Worm (Caenorhabditis elegans) whole organism, late embryonic: ENCODE measurements around the gene Y39G8B.13.

Experiments used
- C08G9.2 ChIP-seq: sonication (generic microtip); optimal IDR thresholded peaks from 2 replicates; lab custom pipeline; 2016; ENCODE audit warnings: mild to moderate bottlenecking, missing genetic modification characterization, moderate library complexity, missing compliant biosample characterization
- C38D4.7 ChIP-seq: fragments of 200-800 bp; sonication (Bioruptor generic); optimal IDR thresholded peaks from 2 replicates; lab custom pipeline; 2018; ENCODE audit warnings: mild to moderate bottlenecking, missing genetic modification characterization, moderate library complexity, missing compliant biosample characterization
- K09A11.1 ChIP-seq: sonication (generic microtip); optimal IDR thresholded peaks from 2 replicates; lab custom pipeline; 2017; ENCODE audit warnings: antibody characterized with exemption, mild to moderate bottlenecking, missing genetic modification characterization, missing compliant biosample characterization; ENCODE audit not compliant: insufficient read depth
- T23F11.4 ChIP-seq: fragments of 200-800 bp; sonication (Bioruptor generic); optimal IDR thresholded peaks from 2 replicates; lab custom pipeline; 2018; ENCODE audit warnings: mild to moderate bottlenecking, missing genetic modification characterization, missing compliant biosample characterization
- ahr-1 ChIP-seq: sonication (generic microtip); optimal IDR thresholded peaks from 2 replicates; lab custom pipeline; 2016; ENCODE audit warnings: missing genetic modification characterization, missing compliant biosample characterization
- ama-1 ChIP-seq: fragments of 150-350 bp; optimal IDR thresholded peaks from 2 replicates; lab custom pipeline; 2014
- ceh-14 ChIP-seq: sonication (generic microtip); optimal IDR thresholded peaks from 2 replicates; lab custom pipeline; 2016; ENCODE audit warnings: missing genotype, missing genetic modification characterization, missing compliant biosample characterization
- ceh-18 ChIP-seq: sonication (generic microtip); optimal IDR thresholded peaks from 2 replicates; lab custom pipeline; 2016; ENCODE audit warnings: missing genetic modification characterization, missing compliant biosample characterization
- ceh-19 ChIP-seq: fragments of 200-800 bp; sonication (Bioruptor generic); optimal IDR thresholded peaks from 2 replicates; lab custom pipeline; 2018; ENCODE audit warnings: mild to moderate bottlenecking, missing genetic modification characterization, missing compliant biosample characterization
- ceh-22 ChIP-seq: sonication (generic microtip); optimal IDR thresholded peaks from 2 replicates; lab custom pipeline; 2017; ENCODE audit warnings: missing biosample characterization, missing genetic modification characterization
- ceh-30 ChIP-seq: fragments of 150-350 bp; optimal IDR thresholded peaks from 2 replicates; lab custom pipeline; 2014; ENCODE audit warnings: missing biosample characterization, missing genetic modification characterization
- ceh-45 ChIP-seq: fragments of 200-800 bp; sonication (Bioruptor generic); IDR thresholded peaks from 2 replicates; pipeline ENCODE4 v1.3.6; 2022; ENCODE audit warnings: missing genetic modification reagents, missing genetic modification characterization, missing compliant biosample characterization
- che-1 ChIP-seq: sonication (generic microtip); optimal IDR thresholded peaks from 2 replicates; lab custom pipeline; 2016; ENCODE audit warnings: mild to moderate bottlenecking, missing genetic modification characterization, missing compliant biosample characterization
- dve-1 ChIP-seq: sonication (generic microtip); optimal IDR thresholded peaks from 2 replicates; lab custom pipeline; 2017; ENCODE audit warnings: antibody characterized with exemption, mild to moderate bottlenecking, missing genetic modification characterization, missing compliant biosample characterization
- elt-2 ChIP-seq: sonication (generic microtip); optimal IDR thresholded peaks from 2 replicates; lab custom pipeline; 2016; ENCODE audit warnings: missing genetic modification reagents, missing genetic modification characterization, missing compliant biosample characterization
- fkh-10 ChIP-seq: fragments of 150-350 bp; optimal IDR thresholded peaks from 2 replicates; lab custom pipeline; 2014; ENCODE audit warnings: missing biosample characterization, missing genetic modification reagents, missing genetic modification characterization
- hlh-13 ChIP-seq: fragments of 200-800 bp; sonication (Bioruptor generic); optimal IDR thresholded peaks from 2 replicates; lab custom pipeline; 2018; ENCODE audit warnings: mild to moderate bottlenecking, missing genetic modification characterization, missing compliant biosample characterization
- hlh-30 ChIP-seq: sonication (generic microtip); optimal IDR thresholded peaks from 2 replicates; lab custom pipeline; 2017; ENCODE audit warnings: antibody characterized with exemption, missing genetic modification characterization, missing compliant biosample characterization; ENCODE audit not compliant: insufficient read depth
- hlh-6 ChIP-seq: sonication (generic microtip); optimal IDR thresholded peaks from 2 replicates; lab custom pipeline; 2016; ENCODE audit warnings: missing genotype, missing genetic modification characterization, missing compliant biosample characterization
- hlh-8 ChIP-seq: sonication (generic microtip); optimal IDR thresholded peaks from 2 replicates; lab custom pipeline; 2016; ENCODE audit warnings: missing genotype, missing genetic modification characterization, missing compliant biosample characterization
- mec-3 ChIP-seq: sonication (generic microtip); optimal IDR thresholded peaks from 2 replicates; lab custom pipeline; 2016; ENCODE audit warnings: borderline replicate concordance, missing genetic modification characterization, missing compliant biosample characterization
- nfya-1 ChIP-seq: sonication (generic microtip); optimal IDR thresholded peaks from 2 replicates; lab custom pipeline; 2017; ENCODE audit warnings: missing genetic modification characterization, mild to moderate bottlenecking, missing compliant biosample characterization, antibody characterized with exemption, moderate library complexity
- nhr-11 ChIP-seq: fragments of 150-350 bp; optimal IDR thresholded peaks from 2 replicates; lab custom pipeline; 2014; ENCODE audit warnings: missing biosample characterization, missing genetic modification characterization
- odd-2 ChIP-seq: sonication (generic microtip); optimal IDR thresholded peaks from 2 replicates; lab custom pipeline; 2017; ENCODE audit warnings: antibody characterized with exemption, mild to moderate bottlenecking, missing genetic modification characterization, missing compliant biosample characterization
- pat-9 ChIP-seq: fragments of 200-800 bp; sonication (Bioruptor generic); optimal IDR thresholded peaks from 2 replicates; lab custom pipeline; 2018; ENCODE audit warnings: mild to moderate bottlenecking, missing genetic modification characterization, moderate library complexity, missing compliant biosample characterization
- pax-1 ChIP-seq: fragments of 150-350 bp; optimal IDR thresholded peaks from 2 replicates; lab custom pipeline; 2014; ENCODE audit warnings: missing biosample characterization, missing genetic modification characterization
- pha-4 ChIP-seq: fragments of 150-350 bp; optimal IDR thresholded peaks from 2 replicates; lab custom pipeline; 2018; ENCODE audit warnings: missing biosample characterization, missing genetic modification reagents, missing genetic modification characterization
- pqm-1 ChIP-seq: sonication (generic microtip); optimal IDR thresholded peaks from 2 replicates; lab custom pipeline; 2016; ENCODE audit warnings: missing genetic modification characterization, missing compliant biosample characterization
- pros-1 ChIP-seq: fragments of 150-350 bp; optimal IDR thresholded peaks from 2 replicates; lab custom pipeline; 2014; ENCODE audit warnings: missing biosample characterization, missing genetic modification reagents, missing genetic modification characterization
- rnt-1 ChIP-seq: sonication (generic microtip); optimal IDR thresholded peaks from 2 replicates; lab custom pipeline; 2016; ENCODE audit warnings: missing genetic modification characterization, missing compliant biosample characterization
- syd-9 ChIP-seq: sonication (generic microtip); optimal IDR thresholded peaks from 2 replicates; lab custom pipeline; 2016; ENCODE audit warnings: mild to moderate bottlenecking, missing genetic modification characterization, moderate library complexity, missing compliant biosample characterization
- tbx-2 ChIP-seq: sonication (generic microtip); optimal IDR thresholded peaks from 2 replicates; lab custom pipeline; 2016; ENCODE audit warnings: missing genetic modification characterization, missing compliant biosample characterization
- tbx-7 ChIP-seq: sonication (generic microtip); optimal IDR thresholded peaks from 2 replicates; lab custom pipeline; 2016; ENCODE audit warnings: missing genotype, missing genetic modification characterization, missing compliant biosample characterization
- ttx-3 ChIP-seq: sonication (generic microtip); optimal IDR thresholded peaks from 2 replicates; lab custom pipeline; 2016; ENCODE audit warnings: missing genetic modification reagents, missing genetic modification characterization, missing compliant biosample characterization
- unc-3 ChIP-seq, 2 experiments: fragments of 200-800 bp in 1 of 2; sonication (Bioruptor generic) in 1 of 2; sonication (generic microtip) in 1 of 2; conservative IDR thresholded peaks in 1 of 2; optimal IDR thresholded peaks in 1 of 2; 2 replicates each; pipeline versions ENCODE4 v1.3.6 to Lab custom; 2016 to 2022; ENCODE audit warnings: missing compliant biosample characterization in 2 of 2, missing genetic modification characterization in 2 of 2, missing genetic modification reagents in 1 of 2
- unc-42 ChIP-seq: sonication (generic microtip); optimal IDR thresholded peaks from 2 replicates; lab custom pipeline; 2016; ENCODE audit warnings: missing genotype, missing genetic modification characterization, missing compliant biosample characterization
- unc-55 ChIP-seq: sonication (generic microtip); optimal IDR thresholded peaks from 2 replicates; lab custom pipeline; 2017; ENCODE audit warnings: missing biosample characterization, missing genetic modification reagents, missing genetic modification characterization
- zip-5 ChIP-seq: sonication (generic microtip); optimal IDR thresholded peaks from 2 replicates; lab custom pipeline; 2016; ENCODE audit warnings: missing genetic modification characterization, missing compliant biosample characterization

The Y39G8B.13 gene

DNA sequence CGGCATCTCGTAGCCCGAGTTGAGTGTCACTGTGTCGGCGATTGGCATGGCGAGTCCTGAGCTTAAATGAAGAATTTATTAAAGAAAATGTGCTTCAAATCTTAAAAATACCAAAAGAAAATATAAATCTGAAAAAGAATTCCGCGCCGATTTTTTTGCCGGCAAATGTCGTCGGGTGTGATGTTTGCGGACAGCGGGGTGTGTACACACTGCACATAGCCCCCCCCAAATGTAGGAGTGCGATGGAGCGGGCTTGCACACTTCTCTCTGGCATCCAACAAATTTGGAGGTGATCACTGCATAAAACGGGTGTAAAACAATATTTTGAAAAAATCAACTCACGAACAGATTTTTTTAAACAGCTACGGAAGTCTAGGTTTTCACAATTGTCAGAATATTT, 6.7 kb downstream of the Y39G8B.13 start, which contains the start of gene Y39G8B.2 (continued):
- no peak for TF ChIP-seq pqm-1 (tag; lab: Kevin White, UChicago)
- peak; percentile 59 for TF ChIP-seq dve-1 (tag; lab: Kevin White, UChicago)
- TF ChIP-seq elt-2 (tag; lab: Kevin White, UChicago), result peak; percentile 59
- TF ChIP-seq ama-1 (lab: Kevin White, UChicago), result no peak
- peak; percentile 36 for TF ChIP-seq rnt-1
- peak; percentile 81 for TF ChIP-seq nfya-1 (tag; lab: Kevin White, UChicago)
- peak; percentile 1 for TF ChIP-seq ceh-30 (tag; lab: Kevin White, UChicago)
- peak; percentile 36 for TF ChIP-seq pros-1
- no peak for TF ChIP-seq tbx-7
- no peak for TF ChIP-seq C38D4.7 (GFP tag; lab: Kevin White, UChicago)
- peak; percentile 57 for TF ChIP-seq unc-42 (tag; lab: Kevin White, UChicago)
- peak; percentile 69 for TF ChIP-seq tbx-2 (tag; lab: Kevin White, UChicago)
- TF ChIP-seq T23F11.4, result no peak
- no peak for TF ChIP-seq ceh-22
- TF ChIP-seq ttx-3, result no peak
- TF ChIP-seq syd-9 (tag; lab: Kevin White, UChicago), result peak; percentile 52

- TF ChIP-seq ceh-45 (GFP tag; lab: Robert Waterston, UW), result no peak
- TF ChIP-seq dve-1 (tag; lab: Kevin White, UChicago), result peak; percentile 45
- no peak for TF ChIP-seq fkh-10 (GFP tag; lab: Kevin White, UChicago)
- TF ChIP-seq ttx-3, result no peak
- no peak for TF ChIP-seq nhr-11 (tag; lab: Kevin White, UChicago)
- TF ChIP-seq pax-1 (tag; lab: Kevin White, UChicago), result no peak
Observed at ce11 chrII:13974136-13974535, 8.7 kb downstream of the Y39G8B.13 start.

DNA sequence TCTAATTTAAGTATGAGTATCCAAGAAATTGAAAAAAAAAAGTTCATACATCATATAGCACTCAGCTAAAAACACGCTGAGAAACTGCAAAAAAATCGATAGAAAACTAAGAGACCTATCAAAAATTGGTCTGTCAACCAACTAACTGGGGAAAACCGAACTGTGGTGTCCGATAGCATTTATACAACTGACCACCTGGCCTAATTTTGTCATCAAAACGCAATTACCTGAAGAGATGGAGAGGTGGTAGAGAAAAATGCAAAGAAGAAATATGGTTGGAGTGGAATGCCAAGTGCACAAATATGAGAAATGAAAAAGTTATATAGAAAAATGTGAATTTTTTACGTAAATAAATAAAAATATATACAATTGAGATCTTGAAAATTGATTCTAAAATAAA, 9.3 kb downstream of the Y39G8B.13 start, which contains the start of gene Y39G8B.1:
Gene Y39G8B.1 (minus strand): TSS at position 299 of the 400 bp plus-strand sequence.
- TF ChIP-seq ceh-14 (tag; lab: Kevin White, UChicago), result no peak
- no peak for TF ChIP-seq ceh-30 (tag; lab: Kevin White, UChicago)
- TF ChIP-seq hlh-13, result no peak
- no peak for TF ChIP-seq C08G9.2
- TF ChIP-seq pat-9 (tag; lab: Kevin White, UChicago), result no peak
- no peak for TF ChIP-seq ceh-18
- TF ChIP-seq odd-2, result no peak
- no peak for TF ChIP-seq T23F11.4
- TF ChIP-seq fkh-10 (GFP tag; lab: Kevin White, UChicago), result no peak
- TF ChIP-seq unc-42 (tag; lab: Kevin White, UChicago), result no peak
- no peak for TF ChIP-seq che-1 (tag; lab: Kevin White, UChicago)
- TF ChIP-seq ceh-19 (GFP tag; lab: Kevin White, UChicago), result no peak
- no peak for TF ChIP-seq ahr-1 (tag; lab: Kevin White, UChicago)
- no peak for TF ChIP-seq unc-3 (GFP tag; conservative IDR thresholded peaks at IDR 0.05; lab: Robert Waterston, UW)
- TF ChIP-seq unc-3 (tag; optimal IDR thresholded peaks at IDR 0.05; lab: Kevin White, UChicago), result no peak

DNA sequence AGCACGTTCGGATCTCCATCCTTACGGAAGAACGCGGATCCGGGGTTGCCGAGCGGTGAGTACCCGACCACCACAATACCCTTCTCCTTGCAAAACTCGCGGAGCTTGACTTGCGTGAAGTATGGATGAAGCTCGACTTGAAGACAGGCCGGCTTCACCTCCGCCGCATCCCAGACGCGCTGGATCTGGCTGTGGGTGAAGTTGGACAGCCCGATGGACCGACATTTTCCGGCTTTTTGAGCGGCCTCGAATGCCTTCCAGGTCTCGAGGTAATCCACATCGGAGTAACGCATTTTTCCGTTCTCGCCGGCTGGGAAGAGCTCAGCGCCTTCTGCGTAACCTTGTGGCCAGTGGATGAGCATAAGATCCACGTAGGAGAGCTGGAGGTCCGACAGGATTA, 10.6 kb downstream of the Y39G8B.13 start:
- TF ChIP-seq K09A11.1 (tag; lab: Kevin White, UChicago), result no peak
- no peak for TF ChIP-seq tbx-2 (tag; lab: Kevin White, UChicago)
- no peak for TF ChIP-seq mec-3 (tag; lab: Kevin White, UChicago)
- no peak for TF ChIP-seq pha-4 (tag; lab: Kevin White, UChicago)
- no peak for TF ChIP-seq unc-3 (GFP tag; conservative IDR thresholded peaks at IDR 0.05; lab: Robert Waterston, UW)
- no peak for TF ChIP-seq unc-3 (tag; optimal IDR thresholded peaks at IDR 0.05; lab: Kevin White, UChicago)
- TF ChIP-seq che-1 (tag; lab: Kevin White, UChicago), result no peak
- no peak for TF ChIP-seq C38D4.7 (GFP tag; lab: Kevin White, UChicago)
- no peak for TF ChIP-seq nfya-1 (tag; lab: Kevin White, UChicago)
- no peak for TF ChIP-seq unc-55 (GFP tag; lab: Kevin White, UChicago)
- no peak for TF ChIP-seq zip-5 (tag; lab: Kevin White, UChicago)
- TF ChIP-seq dve-1 (tag; lab: Kevin White, UChicago), result no peak
- no peak for TF ChIP-seq hlh-8 (tag; lab: Kevin White, UChicago)
- no peak for TF ChIP-seq elt-2 (tag; lab: Kevin White, UChicago)
- no peak for TF ChIP-seq tbx-7
- TF ChIP-seq hlh-30 (tag; lab: Kevin White, UChicago), result no peak
- TF ChIP-seq syd-9 (tag; lab: Kevin White, UChicago), result no peak
- TF ChIP-seq hlh-6 (tag; lab: Kevin White, UChicago), result no peak
- no peak for TF ChIP-seq ama-1 (lab: Kevin White, UChicago)
